Worm (Caenorhabditis elegans) whole organism, L4 larva: ENCODE data around the gene tmem-138.

Experiments used
- F10B5.3 ChIP-seq: sonication (generic microtip); optimal IDR thresholded peaks from 2 replicates; lab custom pipeline; 2016; ENCODE audit warnings: mild to moderate bottlenecking, missing genetic modification characterization, missing compliant biosample characterization
- F49E8.2 ChIP-seq: sonication (generic microtip); optimal IDR thresholded peaks from 2 replicates; lab custom pipeline; 2016; ENCODE audit warnings: missing compliant biosample characterization, mild to moderate bottlenecking, missing genetic modification characterization, borderline replicate concordance
- T26A8.4 ChIP-seq: fragments of 200-800 bp; sonication (Bioruptor generic); IDR thresholded peaks from 2 replicates; pipeline ENCODE4 v1.3.6; 2022; ENCODE audit warnings: missing genetic modification characterization, missing compliant biosample characterization
- Y105C5A.15 ChIP-seq: fragments of 200-800 bp; sonication (Bioruptor generic); IDR thresholded peaks from 2 replicates; pipeline ENCODE4 v1.3.6; 2022; ENCODE audit warnings: missing genetic modification characterization, missing compliant biosample characterization
- Y5F2A.4 ChIP-seq: fragments of 200-800 bp; sonication (Bioruptor generic); optimal IDR thresholded peaks from 2 replicates; lab custom pipeline; 2018; ENCODE audit warnings: mild to moderate bottlenecking, missing genetic modification characterization, missing compliant biosample characterization
- aha-1 ChIP-seq: fragments of 150-350 bp; peaks from one replicate; lab custom pipeline; 2014; ENCODE audit warnings: missing biosample characterization, missing genetic modification characterization
- aly-2 ChIP-seq: sonication (generic microtip); optimal IDR thresholded peaks from 2 replicates; lab custom pipeline; 2018; ENCODE audit warnings: missing biosample characterization, missing genetic modification characterization
- ceh-44 ChIP-seq: fragments of 200-800 bp; sonication (Bioruptor generic); IDR thresholded peaks from 2 replicates; pipeline ENCODE4 v1.3.6; 2022; ENCODE audit warnings: missing genetic modification reagents, missing genetic modification characterization, missing compliant biosample characterization
- ces-1 ChIP-seq: fragments of 150-350 bp; sonication (generic microtip); optimal IDR thresholded peaks from 4 replicates; lab custom pipeline; 2014; ENCODE audit warnings: missing biosample characterization, missing genetic modification reagents, missing genetic modification characterization
- ctbp-1 ChIP-seq: fragments of 200-800 bp; sonication (Bioruptor generic); IDR thresholded peaks from 2 replicates; pipeline ENCODE4 v1.3.6; 2022; ENCODE audit warnings: missing genetic modification reagents, missing genetic modification characterization, missing compliant biosample characterization
- daf-19 ChIP-seq: fragments of 200-800 bp; sonication (Bioruptor generic); conservative IDR thresholded peaks from 2 replicates; pipeline ENCODE4 v1.3.6; 2022; ENCODE audit warnings: missing genetic modification characterization, missing compliant biosample characterization
- dmd-6 ChIP-seq: fragments of 200-800 bp; sonication (Bioruptor generic); IDR thresholded peaks from 2 replicates; pipeline ENCODE4 v1.3.6; 2022; ENCODE audit warnings: missing genetic modification reagents, missing genetic modification characterization, missing compliant biosample characterization
- dpl-1 ChIP-seq: fragments of 150-350 bp; optimal IDR thresholded peaks from 2 replicates; lab custom pipeline; 2014; ENCODE audit warnings: missing biosample characterization, missing genetic modification reagents, missing genetic modification characterization
- duxl-1 ChIP-seq: sonication (generic microtip); optimal IDR thresholded peaks from 2 replicates; lab custom pipeline; 2016; ENCODE audit warnings: mild to moderate bottlenecking, missing genetic modification characterization, moderate library complexity, missing compliant biosample characterization; ENCODE audit not compliant: poor library complexity
- dve-1 ChIP-seq: sonication (generic microtip); optimal IDR thresholded peaks from 2 replicates; lab custom pipeline; 2017; ENCODE audit warnings: antibody characterized with exemption, mild to moderate bottlenecking, missing genetic modification characterization, missing compliant biosample characterization; ENCODE audit not compliant: insufficient read depth
- egl-43 ChIP-seq: fragments of 200-800 bp; sonication (Bioruptor generic); IDR thresholded peaks from 2 replicates; pipeline ENCODE4 v1.3.6; 2022; ENCODE audit warnings: missing genetic modification reagents, missing genetic modification characterization, missing compliant biosample characterization
- fos-1 ChIP-seq: fragments of 150-350 bp; optimal IDR thresholded peaks from 2 replicates; lab custom pipeline; 2014; ENCODE audit warnings: missing biosample characterization, missing genetic modification characterization
- gei-8 ChIP-seq: fragments of 200-800 bp; sonication (Bioruptor generic); optimal IDR thresholded peaks from 2 replicates; lab custom pipeline; 2018; ENCODE audit warnings: mild to moderate bottlenecking, missing genetic modification characterization, missing compliant biosample characterization
- hif-1 ChIP-seq, 2 experiments: sonication (generic microtip); optimal IDR thresholded peaks; 2 replicates each; lab custom pipeline; 2016 to 2017; ENCODE audit warnings: missing compliant biosample characterization in 2 of 2, missing genetic modification characterization in 2 of 2, missing genetic modification reagents in 2 of 2, missing genotype in 2 of 2, mild to moderate bottlenecking in 1 of 2
- hlh-11 ChIP-seq: fragments of 200-800 bp; sonication (Bioruptor generic); optimal IDR thresholded peaks from 2 replicates; lab custom pipeline; 2018; ENCODE audit warnings: mild to moderate bottlenecking, missing genetic modification characterization, missing compliant biosample characterization
- hlh-30 ChIP-seq: sonication (generic microtip); optimal IDR thresholded peaks from 2 replicates; lab custom pipeline; 2017; ENCODE audit warnings: antibody characterized with exemption, mild to moderate bottlenecking, missing genetic modification characterization, missing compliant biosample characterization; ENCODE audit not compliant: insufficient read depth
- lin-13 ChIP-seq: fragments of 150-350 bp; optimal IDR thresholded peaks from 2 replicates; lab custom pipeline; 2014; ENCODE audit warnings: missing biosample characterization, missing genetic modification reagents, missing genetic modification characterization
- lin-29 ChIP-seq: fragments of 200-800 bp; sonication (Bioruptor generic); IDR thresholded peaks from 2 replicates; pipeline ENCODE4 v1.3.6; 2022; ENCODE audit warnings: missing genetic modification reagents, missing genetic modification characterization, missing compliant biosample characterization
- lin-39 ChIP-seq: fragments of 150-350 bp; optimal IDR thresholded peaks from 2 replicates; lab custom pipeline; 2014; ENCODE audit warnings: missing biosample characterization, missing genetic modification reagents, missing genetic modification characterization
- lir-3 ChIP-seq: sonication (generic microtip); optimal IDR thresholded peaks from 2 replicates; lab custom pipeline; 2016; ENCODE audit warnings: mild to moderate bottlenecking, missing genetic modification characterization, missing compliant biosample characterization
- mdt-29 ChIP-seq: fragments of 200-800 bp; sonication (Bioruptor generic); IDR thresholded peaks from 2 replicates; pipeline ENCODE4 v1.3.6; 2022; ENCODE audit warnings: missing genetic modification reagents, missing genetic modification characterization, missing compliant biosample characterization
- mep-1 ChIP-seq: fragments of 150-350 bp; sonication (generic microtip); optimal IDR thresholded peaks from 3 replicates; lab custom pipeline; 2014; ENCODE audit warnings: missing biosample characterization, missing genetic modification characterization
- mes-2 ChIP-seq: sonication (generic microtip); optimal IDR thresholded peaks from 2 replicates; lab custom pipeline; 2016; ENCODE audit warnings: missing genotype, mild to moderate bottlenecking, missing genetic modification characterization, missing compliant biosample characterization; ENCODE audit not compliant: poor library complexity, severe bottlenecking
- nhr-10 ChIP-seq: fragments of 150-350 bp; optimal IDR thresholded peaks from 2 replicates; lab custom pipeline; 2014; ENCODE audit warnings: missing biosample characterization, missing genetic modification characterization
- nhr-102 ChIP-seq: sonication (generic microtip); optimal IDR thresholded peaks from 2 replicates; lab custom pipeline; 2016; ENCODE audit warnings: mild to moderate bottlenecking, missing genetic modification characterization, moderate library complexity, missing compliant biosample characterization
- nhr-111 ChIP-seq: fragments of 200-800 bp; sonication (Bioruptor generic); optimal IDR thresholded peaks from 2 replicates; lab custom pipeline; 2018; ENCODE audit warnings: mild to moderate bottlenecking, missing genetic modification characterization, missing compliant biosample characterization
- nhr-237 ChIP-seq: sonication (generic microtip); optimal IDR thresholded peaks from 2 replicates; lab custom pipeline; 2017; ENCODE audit warnings: missing biosample characterization, missing genetic modification characterization
- nhr-77 ChIP-seq: fragments of 150-350 bp; optimal IDR thresholded peaks from 2 replicates; lab custom pipeline; 2014; ENCODE audit warnings: missing biosample characterization, missing genetic modification characterization
- php-3 ChIP-seq: fragments of 200-800 bp; sonication (Bioruptor generic); IDR thresholded peaks from 2 replicates; pipeline ENCODE4 v1.3.6; 2022; ENCODE audit warnings: missing genetic modification reagents, missing genetic modification characterization, missing compliant biosample characterization
- pqm-1 ChIP-seq: sonication (generic microtip); optimal IDR thresholded peaks from 2 replicates; lab custom pipeline; 2017; ENCODE audit warnings: missing biosample characterization, missing genetic modification characterization
- rbr-2 ChIP-seq: sonication (generic microtip); optimal IDR thresholded peaks from 2 replicates; lab custom pipeline; 2016; ENCODE audit warnings: missing genotype, missing genetic modification characterization, missing compliant biosample characterization
- sdz-12 ChIP-seq: fragments of 200-800 bp; sonication (Bioruptor generic); optimal IDR thresholded peaks from 2 replicates; lab custom pipeline; 2018; ENCODE audit warnings: mild to moderate bottlenecking, missing genetic modification characterization, missing compliant biosample characterization
- set-16 ChIP-seq: fragments of 200-800 bp; sonication (Bioruptor generic); IDR thresholded peaks from 2 replicates; pipeline ENCODE4 v1.3.6; 2022; ENCODE audit warnings: missing genetic modification reagents, missing genetic modification characterization, missing compliant biosample characterization
- skn-1 ChIP-seq: fragments of 150-350 bp; optimal IDR thresholded peaks from 2 replicates; lab custom pipeline; 2014; ENCODE audit warnings: missing biosample characterization, missing genetic modification characterization
- snpc-1.2 ChIP-seq: fragments of 200-800 bp; sonication (Bioruptor generic); IDR thresholded peaks from 2 replicates; pipeline ENCODE4 v1.3.6; 2022; ENCODE audit warnings: missing genetic modification reagents, missing genetic modification characterization, missing compliant biosample characterization
- snpc-4 ChIP-seq: fragments of 150-350 bp; optimal IDR thresholded peaks from 2 replicates; lab custom pipeline; 2014; ENCODE audit warnings: missing biosample characterization, missing genetic modification characterization
- tra-1 ChIP-seq: fragments of 200-800 bp; sonication (Bioruptor generic); IDR thresholded peaks from 2 replicates; pipeline ENCODE4 v1.3.6; 2022; ENCODE audit warnings: missing genetic modification reagents, missing genetic modification characterization, missing compliant biosample characterization
- unc-39 ChIP-seq: sonication (generic microtip); optimal IDR thresholded peaks from 2 replicates; lab custom pipeline; 2017; ENCODE audit warnings: missing biosample characterization, missing genetic modification characterization
- unc-62 ChIP-seq, 3 experiments: fragments of 150-350 bp in 1 of 3; sonication (generic microtip); optimal IDR thresholded peaks in 2 of 3; peaks in 1 of 3; 1 replicate in 1 of 3; 2 replicates in 2 of 3; lab custom pipeline; 2014 to 2017; ENCODE audit warnings: missing biosample characterization in 3 of 3, missing genetic modification characterization in 3 of 3, missing genetic modification reagents in 3 of 3, missing genotype in 1 of 3
- ztf-7 ChIP-seq: fragments of 150-350 bp; optimal IDR thresholded peaks from 2 replicates; lab custom pipeline; 2014; ENCODE audit warnings: missing biosample characterization, missing genetic modification characterization

Gene tmem-138

ce11 chrII:8128273-8129039, 28.7 kb upstream of the tmem-138 start (continued):
- TF ChIP-seq gei-8 (GFP tag; lab: Kevin White, UChicago) (no peak), fos-1 (no peak), T26A8.4 (GFP tag; lab: Robert Waterston, UW) (no peak; the same call in 1 of the 2 replicates), set-16 (GFP tag; lab: Robert Waterston, UW) (peak; percentile 98), dmd-6 (GFP tag; lab: Robert Waterston, UW) (peak; percentile 69), lin-29 (GFP tag; lab: Robert Waterston, UW) (no peak)

- TF ChIP-seq hlh-30: peak; percentile 40
- TF ChIP-seq nhr-10 (tag; lab: Kevin White, UChicago): no peak
- TF ChIP-seq ctbp-1 (GFP tag; lab: Robert Waterston, UW): no peak; the same call in 1 of the 2 replicates
- TF ChIP-seq mep-1 (tag; lab: Kevin White, UChicago): peak; percentile 56
- no peak for TF ChIP-seq dve-1 (tag; lab: Kevin White, UChicago)
- TF ChIP-seq dpl-1 (GFP tag; lab: Kevin White, UChicago): no peak
- TF ChIP-seq aha-1: no peak
- TF ChIP-seq nhr-111 (GFP tag; lab: Kevin White, UChicago): no peak
- no peak for TF ChIP-seq lin-39 (tag; lab: Kevin White, UChicago)
These were observed 28.1 kb upstream of the tmem-138 start for ce11 chrII:8129040-8129387.

ce11 chrII:8129495-8130010, 27.6 kb upstream of the tmem-138 start, which contains the start of gene ulp-4:
Gene ulp-4, plus strand, starts transcription at chrII:8129960.
- TF ChIP-seq mdt-29 (no peak), hlh-11 (tag; lab: Kevin White, UChicago) (peak; percentile 18), nhr-102 (tag; lab: Kevin White, UChicago) (no peak), F49E8.2 (tag; lab: Kevin White, UChicago) (no peak), unc-39 (tag; lab: Kevin White, UChicago) (no peak), lir-3 (tag; lab: Kevin White, UChicago) (no peak), dve-1 (tag; lab: Kevin White, UChicago) (peak; percentile 26), dmd-6 (GFP tag; lab: Robert Waterston, UW) (peak; percentile 46; the same call in 1 of the 2 replicates), rbr-2 (no peak), aly-2 (tag; lab: Kevin White, UChicago) (no peak), egl-43 (no peak), sdz-12 (GFP tag; lab: Kevin White, UChicago) (no peak), dpl-1 (GFP tag; lab: Kevin White, UChicago) (no peak), hif-1 (tag; optimal IDR thresholded peaks at IDR 0.05; lab: Kevin White, UChicago) (no peak), pqm-1 (tag; lab: Kevin White, UChicago) (no peak), php-3 (no peak), F10B5.3 (tag; lab: Kevin White, UChicago) (no peak), ces-1 (no peak), unc-62 (GFP tag; optimal IDR thresholded peaks at IDR 0.05 in 1 of 2; lab: Kevin White, UChicago) (peak in 1 of 2 experiments; percentile 73), unc-62 (tag; optimal IDR thresholded peaks at IDR 0.05; lab: Kevin White, UChicago) (no peak), Y5F2A.4 (GFP tag; lab: Kevin White, UChicago) (no peak), nhr-10 (tag; lab: Kevin White, UChicago) (no peak), Y105C5A.15 (GFP tag; lab: Robert Waterston, UW) (no peak), duxl-1 (no peak), nhr-77 (tag; lab: Kevin White, UChicago) (no peak), snpc-4 (tag; lab: Kevin White, UChicago) (no peak), ceh-44 (GFP tag; lab: Robert Waterston, UW) (no peak), snpc-1.2 (GFP tag; lab: Robert Waterston, UW) (no peak), daf-19 (no peak), mes-2 (tag; lab: Kevin White, UChicago) (peak; percentile 30), lin-13 (GFP tag; lab: Kevin White, UChicago) (no peak), skn-1 (tag; lab: Kevin White, UChicago) (no peak), ztf-7 (tag; lab: Kevin White, UChicago) (no peak), nhr-237 (no peak), tra-1 (GFP tag; lab: Robert Waterston, UW) (peak; percentile 40; the same call in 1 of the 2 replicates)
